Worm (Caenorhabditis elegans): ENCODE measurements around the gene Y54G2A.13.

ce11 chrIV:2773382-2773979 lies 46.1 kb downstream of the Y54G2A.13 start:
- TF ChIP-seq snpc-4 (tag; optimal IDR thresholded peaks at IDR 0.05) (no peak), ces-1 (GFP tag; optimal IDR thresholded peaks at IDR 0.05) (no peak), nhr-12 (tag; optimal IDR thresholded peaks at IDR 0.05) (no peak), tbx-8 (GFP tag; optimal IDR thresholded peaks at IDR 0.05) (no peak), M03D4.4 (tag; optimal IDR thresholded peaks at IDR 0.05) (no peak)

Measured in whole organism, mixed stage, embryonic.